Fruit fly (Drosophila melanogaster): ENCODE measurements around the gene ClpP.

DNA sequence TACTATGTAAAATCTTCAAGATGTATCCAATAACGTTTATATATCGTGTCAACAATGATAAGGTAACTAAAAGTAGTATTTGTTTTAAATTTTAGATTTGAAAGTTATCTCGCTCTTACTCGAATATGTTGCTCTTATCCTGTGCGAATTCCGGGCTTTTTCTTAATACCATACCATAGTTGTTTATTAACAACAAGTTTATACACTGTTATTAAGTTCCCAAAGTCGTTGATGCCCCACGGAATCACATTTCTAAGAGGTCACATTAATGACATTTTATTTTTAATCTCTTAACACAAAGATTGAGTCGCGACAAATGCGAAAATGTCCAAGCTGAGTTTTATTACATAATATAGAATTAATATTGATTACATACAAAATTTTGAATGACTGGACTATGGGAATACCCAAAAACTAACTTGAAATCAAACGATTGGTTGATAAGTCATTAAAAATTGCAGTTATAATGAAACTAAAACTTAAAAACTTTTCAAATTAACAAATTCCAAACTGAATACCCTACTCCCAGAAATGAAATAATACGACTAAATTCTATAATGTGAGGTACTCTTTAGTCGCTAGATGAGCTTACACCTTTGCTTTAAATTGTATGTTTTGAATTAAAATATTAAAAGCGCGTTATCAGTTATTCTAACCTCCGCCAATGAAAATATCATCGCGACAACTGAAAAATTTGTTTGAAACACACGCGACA, 33.7 kb upstream of the ClpP start, which contains the start of gene CG5381:
- TF ChIP-seq rn (GFP tag; IDR thresholded peaks at IDR 0.05), result no peak
- no peak for TF ChIP-seq Pif1A (GFP tag; optimal IDR thresholded peaks at IDR 0.05)
- TF ChIP-seq CG4496 (GFP tag; IDR thresholded peaks at IDR 0.05), result no peak
- no peak for TF ChIP-seq CG10348 (GFP tag; IDR thresholded peaks at IDR 0.05)
- no peak for TF ChIP-seq gl (tag; optimal IDR thresholded peaks at IDR 0.05)
- TF ChIP-seq CG34367 (tag; optimal IDR thresholded peaks at IDR 0.05), result no peak
- no peak for TF ChIP-seq EcR (GFP tag; optimal IDR thresholded peaks at IDR 0.05)
